Fruit fly (Drosophila melanogaster): ENCODE data around the gene Sgs7.

Sgs7 gene

dm6 chr3L:11556637-11557036 is 47.0 kb downstream of the Sgs7 start (continued):
- peak; percentile 22 for TF ChIP-seq Vsx1 (GFP tag; optimal IDR thresholded peaks at IDR 0.05)
- no peak for TF ChIP-seq pan (optimal IDR thresholded peaks at IDR 0.05)
- peak in 1 of 2 experiments; percentile 20 for TF ChIP-seq pan (GFP tag; optimal IDR thresholded peaks at IDR 0.05 in 1 of 2, IDR thresholded peaks at IDR 0.05 in 1 of 2)
- peak in 1 of 2 experiments; percentile 9 for TF ChIP-seq Pdp1 (GFP tag; optimal IDR thresholded peaks at IDR 0.05)
- TF ChIP-seq CG2678 (tag; optimal IDR thresholded peaks at IDR 0.05), result peak; percentile 65
- peak in 1 of 2 experiments; percentile 24 for TF ChIP-seq dpn (GFP tag; optimal IDR thresholded peaks at IDR 0.05)
- TF ChIP-seq Camta (GFP tag; optimal IDR thresholded peaks at IDR 0.05), result no peak
- peak; percentile 34 for TF ChIP-seq tio (GFP tag; optimal IDR thresholded peaks at IDR 0.05)
- TF ChIP-seq CG30403 (GFP tag; optimal IDR thresholded peaks at IDR 0.05), result peak; percentile 36
- TF ChIP-seq dmrt99B (tag; optimal IDR thresholded peaks at IDR 0.05), result peak; percentile 37
- TF ChIP-seq pho (GFP tag; optimal IDR thresholded peaks at IDR 0.05), result peak; percentile 7
- peak; percentile 7 for TF ChIP-seq D19B (GFP tag; optimal IDR thresholded peaks at IDR 0.05)
- no peak for TF ChIP-seq Tbp (GFP tag; optimal IDR thresholded peaks at IDR 0.05)
- TF ChIP-seq CG7839 (tag; optimal IDR thresholded peaks at IDR 0.05), result peak; percentile 57
- peak; percentile 15 for TF ChIP-seq Sox100B (GFP tag; optimal IDR thresholded peaks at IDR 0.05)
- peak; percentile 46 for TF ChIP-seq CG13775 (GFP tag; optimal IDR thresholded peaks at IDR 0.05)
- TF ChIP-seq Dek (tag; optimal IDR thresholded peaks at IDR 0.05), result peak; percentile 51
- TF ChIP-seq CG13123 (GFP tag; optimal IDR thresholded peaks at IDR 0.05), result no peak
- peak; percentile 36; the same call in 1 of the 2 replicates for TF ChIP-seq CG32532 (GFP tag; IDR thresholded peaks at IDR 0.05)
- TF ChIP-seq MBD-R2 (GFP tag; IDR thresholded peaks at IDR 0.05), result no peak
- TF ChIP-seq rib (GFP tag; IDR thresholded peaks at IDR 0.05), result no peak
- no peak for TF ChIP-seq D (optimal IDR thresholded peaks at IDR 0.05)
- no peak for TF ChIP-seq D (GFP tag; optimal IDR thresholded peaks at IDR 0.05)
- peak in 1 of 2 experiments; percentile 38 for TF ChIP-seq eve (GFP tag; optimal IDR thresholded peaks at IDR 0.05)
- no peak for TF ChIP-seq sna (GFP tag; IDR thresholded peaks at IDR 0.05; ENCODE audit: partially characterized antibody)
- TF ChIP-seq dan (GFP tag; IDR thresholded peaks at IDR 0.05), result no peak
- no peak for TF ChIP-seq luna (GFP tag; optimal IDR thresholded peaks at IDR 0.05)
- no peak for TF ChIP-seq nom (GFP tag; optimal IDR thresholded peaks at IDR 0.05)
- peak; percentile 15 for TF ChIP-seq CG11504 (tag; optimal IDR thresholded peaks at IDR 0.05)
- TF ChIP-seq CG8290 (GFP tag; optimal IDR thresholded peaks at IDR 0.05), result no peak
- TF ChIP-seq CG8290 (tag; optimal IDR thresholded peaks at IDR 0.05), result peak in 1 of 2 experiments; percentile 2
- TF ChIP-seq sqz (GFP tag; optimal IDR thresholded peaks at IDR 0.05), result no peak
- no peak for TF ChIP-seq pita (GFP tag; optimal IDR thresholded peaks at IDR 0.05)
- TF ChIP-seq CG12659 (GFP tag; optimal IDR thresholded peaks at IDR 0.05), result peak; percentile 25
- TF ChIP-seq unpg (GFP tag; optimal IDR thresholded peaks at IDR 0.05), result peak; percentile 5
- TF ChIP-seq CG9817 (tag; optimal IDR thresholded peaks at IDR 0.05), result peak; percentile 31
- no peak for TF ChIP-seq CG17612 (GFP tag; IDR thresholded peaks at IDR 0.05)

DNA sequence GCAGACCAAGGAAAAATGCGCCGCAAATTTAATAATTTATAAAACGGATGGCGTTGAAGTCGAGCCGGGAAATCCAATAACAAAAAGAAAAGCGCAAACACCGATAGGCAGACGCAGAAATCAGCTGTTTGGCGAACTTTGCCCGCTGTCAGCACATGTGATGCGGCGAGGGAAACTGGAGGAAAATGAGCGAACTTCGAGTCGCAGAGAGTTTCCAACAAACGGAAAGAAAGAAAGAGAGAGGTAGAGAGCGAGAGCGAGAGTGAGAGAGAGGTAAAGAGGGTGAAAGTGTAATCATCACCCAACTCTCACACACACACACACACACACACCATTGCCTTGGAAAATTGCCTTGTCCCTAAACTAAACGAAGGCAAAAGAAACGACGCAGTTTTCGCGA is 47.5 kb downstream of the Sgs7 start:
- TF ChIP-seq Hr78 (GFP tag; optimal IDR thresholded peaks at IDR 0.05), result peak in 1 of 2 experiments; percentile 37
- peak in 1 of 2 experiments; percentile 85 for TF ChIP-seq bsh (GFP tag; optimal IDR thresholded peaks at IDR 0.05)
- TF ChIP-seq CG33213 (GFP tag; optimal IDR thresholded peaks at IDR 0.05), result no peak
- TF ChIP-seq mirr (GFP tag; optimal IDR thresholded peaks at IDR 0.05), result no peak
- no peak for TF ChIP-seq btn (GFP tag; optimal IDR thresholded peaks at IDR 0.05)
- TF ChIP-seq phol (tag; optimal IDR thresholded peaks at IDR 0.05), result no peak
- 0 out of 3 replicates have a peak, but pooled peaks have one; percentile 34 for TF ChIP-seq ci (GFP tag; IDR thresholded peaks at IDR 0.05)
- peak; percentile 80 for TF ChIP-seq cg (GFP tag; optimal IDR thresholded peaks at IDR 0.05)
- no peak for TF ChIP-seq CG15269 (tag; optimal IDR thresholded peaks at IDR 0.05)
- no peak for TF ChIP-seq CG17359 (tag; optimal IDR thresholded peaks at IDR 0.05)
- peak; percentile 25 for TF ChIP-seq Deaf1 (tag; optimal IDR thresholded peaks at IDR 0.05)
- TF ChIP-seq CG2889 (GFP tag; IDR thresholded peaks at IDR 0.05), result no peak
- TF ChIP-seq CG13775 (GFP tag; optimal IDR thresholded peaks at IDR 0.05), result no peak
- TF ChIP-seq kay (GFP tag; optimal IDR thresholded peaks at IDR 0.05), result no peak
- TF ChIP-seq insv (GFP tag; optimal IDR thresholded peaks at IDR 0.05), result peak in 1 of 2 experiments; percentile 48
- no peak for TF ChIP-seq stwl (tag; optimal IDR thresholded peaks at IDR 0.05)
- 0 out of 2 replicates have a peak, but pooled peaks have one; percentile 16 for TF ChIP-seq CG4360 (GFP tag; IDR thresholded peaks at IDR 0.05)
